Worm (Caenorhabditis elegans): ENCODE measurements around the gene F59C12.4.

- TF ChIP-seq F22D6.2 (tag; optimal IDR thresholded peaks at IDR 0.05) = no peak
- TF ChIP-seq attf-3 (GFP tag; conservative IDR thresholded peaks at IDR 0.05) = no peak
- no peak for TF ChIP-seq T26A5.8 (tag; optimal IDR thresholded peaks at IDR 0.05)
- TF ChIP-seq F33H1.4 (GFP tag; IDR thresholded peaks at IDR 0.05) = no peak
- peak; percentile 95 for TF ChIP-seq snpc-4 (GFP tag; optimal IDR thresholded peaks at IDR 0.05)
- peak; percentile 85 to 98 (median 94) for TF ChIP-seq snpc-4 (tag; optimal IDR thresholded peaks at IDR 0.05)
- TF ChIP-seq ztf-26 (tag; optimal IDR thresholded peaks at IDR 0.05) = no peak
Measured at ce11 chrX:16564515-16565285, 37.7 kb downstream of the F59C12.4 start.
